Fruit fly (Drosophila melanogaster): ENCODE measurements around the gene Tpt.

Tpt gene

dm6 chr3L:8453443-8454360, 48.6 kb upstream of the Tpt start (continued):
- no peak for TF ChIP-seq h (optimal IDR thresholded peaks at IDR 0.05)
- TF ChIP-seq B-H1 (GFP tag; IDR thresholded peaks at IDR 0.05): no peak
- TF ChIP-seq gem (tag; optimal IDR thresholded peaks at IDR 0.05): peak; percentile 4
- TF ChIP-seq Fer2 (tag; optimal IDR thresholded peaks at IDR 0.05): no peak
- no peak for TF ChIP-seq Usf (GFP tag; optimal IDR thresholded peaks at IDR 0.05)
- TF ChIP-seq unc-4 (GFP tag; IDR thresholded peaks at IDR 0.05; ENCODE audit: partially characterized antibody): no peak
- no peak for TF ChIP-seq pum (GFP tag; optimal IDR thresholded peaks at IDR 0.05)
- no peak for TF ChIP-seq Ssrp (tag; optimal IDR thresholded peaks at IDR 0.05)
- TF ChIP-seq CG12942 (GFP tag; optimal IDR thresholded peaks at IDR 0.05): no peak
- peak; percentile 42 for TF ChIP-seq CG2678 (tag; optimal IDR thresholded peaks at IDR 0.05)
- no peak for TF ChIP-seq ewg (GFP tag; optimal IDR thresholded peaks at IDR 0.05)
- TF ChIP-seq az2 (GFP tag; optimal IDR thresholded peaks at IDR 0.05): no peak
- TF ChIP-seq Mrtf (GFP tag; IDR thresholded peaks at IDR 0.05): no peak
- TF ChIP-seq Sox102F (GFP tag; optimal IDR thresholded peaks at IDR 0.05): no peak
- no peak for TF ChIP-seq CG10321 (GFP tag; IDR thresholded peaks at IDR 0.05)
- no peak for TF ChIP-seq Oaz (GFP tag; IDR thresholded peaks at IDR 0.05)
- TF ChIP-seq Nf-YB (GFP tag; optimal IDR thresholded peaks at IDR 0.05): no peak
- TF ChIP-seq z (GFP tag; IDR thresholded peaks at IDR 0.05): 0 out of 3 replicates have a peak, but pooled peaks have one; percentile 42
- TF ChIP-seq CG18599 (GFP tag; optimal IDR thresholded peaks at IDR 0.05): peak; percentile 23
- no peak for TF ChIP-seq CG10209 (GFP tag; optimal IDR thresholded peaks at IDR 0.05)
- no peak for TF ChIP-seq ham (GFP tag; IDR thresholded peaks at IDR 0.05)
- no peak for TF ChIP-seq fu2 (GFP tag; optimal IDR thresholded peaks at IDR 0.05)
- TF ChIP-seq sens (GFP tag): peak; percentile 66
- no peak for TF ChIP-seq CG12071 (GFP tag; optimal IDR thresholded peaks at IDR 0.05)
- peak; percentile 22 for TF ChIP-seq grau (tag; optimal IDR thresholded peaks at IDR 0.05)
- TF ChIP-seq ranshi (GFP tag; IDR thresholded peaks at IDR 0.05): no peak
- TF ChIP-seq CG3281 (GFP tag; optimal IDR thresholded peaks at IDR 0.05): peak; percentile 14
- TF ChIP-seq Adf1 (GFP tag; IDR thresholded peaks at IDR 0.05): no peak
- no peak for TF ChIP-seq Dll (GFP tag; IDR thresholded peaks at IDR 0.05; ENCODE audit: partially characterized antibody)
- no peak for TF ChIP-seq nau (GFP tag; optimal IDR thresholded peaks at IDR 0.05)
- TF ChIP-seq grn (GFP tag; optimal IDR thresholded peaks at IDR 0.05): peak; percentile 55
- TF ChIP-seq CG7271 (tag; optimal IDR thresholded peaks at IDR 0.05): no peak
- TF ChIP-seq Ets65A (GFP tag): no peak
- TF ChIP-seq sqz (GFP tag; optimal IDR thresholded peaks at IDR 0.05): peak; percentile 40
- TF ChIP-seq Asciz (GFP tag; optimal IDR thresholded peaks at IDR 0.05): no peak
- TF ChIP-seq CG4360 (GFP tag; IDR thresholded peaks at IDR 0.05): no peak
- TF ChIP-seq CG7357 (GFP tag; IDR thresholded peaks at IDR 0.05): 0 out of 3 replicates have a peak, but pooled peaks have one; percentile 13
- TF ChIP-seq NFAT (GFP tag; IDR thresholded peaks at IDR 0.05): no peak
- TF ChIP-seq slbo (GFP tag; IDR thresholded peaks at IDR 0.05): no peak
- peak; percentile 48 for TF ChIP-seq BEAF-32 (GFP tag; optimal IDR thresholded peaks at IDR 0.05)
- TF ChIP-seq Hey (tag; optimal IDR thresholded peaks at IDR 0.05): peak; percentile 42
- TF ChIP-seq CG8944 (GFP tag; optimal IDR thresholded peaks at IDR 0.05): no peak
- no peak for TF ChIP-seq Kr (GFP tag; optimal IDR thresholded peaks at IDR 0.05)
- TF ChIP-seq run (tag; optimal IDR thresholded peaks at IDR 0.05): no peak
- TF ChIP-seq CG3163 (GFP tag; optimal IDR thresholded peaks at IDR 0.05): no peak
- no peak for TF ChIP-seq CG6689 (GFP tag; IDR thresholded peaks at IDR 0.05)
- TF ChIP-seq sob (GFP tag; IDR thresholded peaks at IDR 0.05): no peak
- peak; percentile 7 for TF ChIP-seq Nf-YC (tag; optimal IDR thresholded peaks at IDR 0.05)
- no peak for TF ChIP-seq Max (GFP tag; optimal IDR thresholded peaks at IDR 0.05)
- TF ChIP-seq chm (GFP tag; IDR thresholded peaks at IDR 0.05): no peak

Measured in whole organism, embryonic.